Worm (Caenorhabditis elegans) whole organism, L3 larva: ENCODE results near the gene ZC477.4.

Experiments used
- daf-12 ChIP-seq: fragments of 150-350 bp; optimal IDR thresholded peaks from 2 replicates; lab custom pipeline; 2014; ENCODE audit warnings: missing biosample characterization, missing genetic modification reagents, missing genetic modification characterization
- egl-27 ChIP-seq: sonication (generic microtip); optimal IDR thresholded peaks from 4 replicates; lab custom pipeline; 2017; ENCODE audit warnings: missing biosample characterization, missing genetic modification reagents, missing genetic modification characterization
- elt-2 ChIP-seq: sonication (generic microtip); optimal IDR thresholded peaks from 2 replicates; lab custom pipeline; 2016; ENCODE audit warnings: missing genetic modification reagents, mild to moderate bottlenecking, missing genetic modification characterization, missing compliant biosample characterization
- fos-1 ChIP-seq: fragments of 150-350 bp; optimal IDR thresholded peaks from 2 replicates; lab custom pipeline; 2014; ENCODE audit warnings: missing biosample characterization, missing genetic modification characterization
- jun-1 ChIP-seq: fragments of 150-350 bp; optimal IDR thresholded peaks from 2 replicates; lab custom pipeline; 2014; ENCODE audit warnings: missing biosample characterization, missing genetic modification reagents, missing genetic modification characterization
- nhr-23 ChIP-seq: fragments of 150-350 bp; optimal IDR thresholded peaks from 2 replicates; lab custom pipeline; 2014; ENCODE audit warnings: missing biosample characterization, missing genetic modification reagents, missing genetic modification characterization
- nhr-237 ChIP-seq: fragments of 150-350 bp; optimal IDR thresholded peaks from 2 replicates; lab custom pipeline; 2014; ENCODE audit warnings: missing biosample characterization, missing genetic modification characterization
- nhr-25 ChIP-seq: sonication (generic microtip); optimal IDR thresholded peaks from 2 replicates; lab custom pipeline; 2017; ENCODE audit warnings: missing biosample characterization, missing genetic modification characterization
- nhr-28 ChIP-seq: fragments of 150-350 bp; optimal IDR thresholded peaks from 2 replicates; lab custom pipeline; 2014; ENCODE audit warnings: missing biosample characterization, missing genetic modification characterization
- pqm-1 ChIP-seq: fragments of 150-350 bp; optimal IDR thresholded peaks from 2 replicates; lab custom pipeline; 2017; ENCODE audit warnings: missing biosample characterization, missing genetic modification characterization, inconsistent platforms
- skn-1 ChIP-seq: fragments of 150-350 bp; optimal IDR thresholded peaks from 2 replicates; lab custom pipeline; 2014; ENCODE audit warnings: missing biosample characterization, missing genetic modification characterization
- zag-1 ChIP-seq: fragments of 150-350 bp; optimal IDR thresholded peaks from 2 replicates; lab custom pipeline; 2014; ENCODE audit warnings: missing biosample characterization, missing genetic modification characterization

DNA sequence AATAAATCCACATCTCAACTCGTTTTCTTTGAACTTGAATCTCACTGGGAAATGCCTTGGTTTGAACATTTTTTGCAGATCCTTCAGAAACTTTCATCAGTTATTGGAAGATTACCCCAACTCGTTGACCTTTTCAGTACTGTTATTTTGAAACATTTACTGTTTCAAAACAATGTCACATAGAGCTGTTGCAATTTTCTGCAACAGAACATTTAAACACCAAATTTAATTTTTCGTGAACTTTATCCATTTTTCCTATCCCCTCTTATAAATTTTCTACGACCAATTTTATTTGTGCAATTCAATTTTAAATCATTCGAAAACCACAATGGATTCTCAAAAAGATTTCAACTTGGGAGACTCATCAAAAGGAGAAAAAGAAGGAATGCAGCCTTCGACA is 9.3 kb upstream of the ZC477.4 start, which contains the start of gene ZC477.2:
- no peak for TF ChIP-seq pqm-1
- no peak for TF ChIP-seq nhr-28 (tag; lab: Kevin White, UChicago)
- no peak for TF ChIP-seq nhr-25
- no peak for TF ChIP-seq skn-1 (tag; lab: Kevin White, UChicago)
- TF ChIP-seq nhr-237 (tag; lab: Kevin White, UChicago): no peak
- no peak for TF ChIP-seq nhr-23 (tag; lab: Kevin White, UChicago)
- TF ChIP-seq fos-1 (tag; lab: Kevin White, UChicago): no peak
- TF ChIP-seq zag-1 (tag; lab: Kevin White, UChicago): no peak
- TF ChIP-seq elt-2 (tag; lab: Kevin White, UChicago): no peak
- no peak for TF ChIP-seq egl-27
- no peak for TF ChIP-seq jun-1 (tag; lab: Kevin White, UChicago)
- TF ChIP-seq daf-12 (tag; lab: Kevin White, UChicago): no peak
